Worm (Caenorhabditis elegans) whole organism, L4 larva: Measurements from ENCODE around the gene Y53G8AR.6.

Experiments used
- F44E2.7 ChIP-seq: fragments of 200-800 bp; sonication (Bioruptor generic); IDR thresholded peaks from 2 replicates; pipeline ENCODE4 v2.1.2; 2022; ENCODE audit warnings: missing genetic modification characterization, missing compliant biosample characterization
- T26A8.4 ChIP-seq: fragments of 200-800 bp; sonication (Bioruptor generic); IDR thresholded peaks from 2 replicates; pipeline ENCODE4 v1.3.6; 2022; ENCODE audit warnings: missing genetic modification characterization, missing compliant biosample characterization
- ZK337.2 ChIP-seq: fragments of 200-800 bp; sonication (Bioruptor generic); IDR thresholded peaks from 2 replicates; pipeline ENCODE4 v1.3.6; 2022; ENCODE audit warnings: missing genetic modification reagents, missing genetic modification characterization, missing compliant biosample characterization
- aha-1 ChIP-seq: fragments of 150-350 bp; peaks from one replicate; lab custom pipeline; 2014; ENCODE audit warnings: missing biosample characterization, missing genetic modification characterization
- ces-1 ChIP-seq: fragments of 150-350 bp; sonication (generic microtip); optimal IDR thresholded peaks from 4 replicates; lab custom pipeline; 2014; ENCODE audit warnings: missing biosample characterization, missing genetic modification reagents, missing genetic modification characterization
- cey-2 ChIP-seq: sonication (generic microtip); optimal IDR thresholded peaks from 3 replicates; lab custom pipeline; 2017; ENCODE audit warnings: missing genetic modification characterization, mild to moderate bottlenecking, missing compliant biosample characterization, antibody characterized with exemption, borderline replicate concordance; ENCODE audit not compliant: insufficient read depth
- ctbp-1 ChIP-seq: fragments of 200-800 bp; sonication (Bioruptor generic); IDR thresholded peaks from 2 replicates; pipeline ENCODE4 v1.3.6; 2022; ENCODE audit warnings: missing genetic modification reagents, missing genetic modification characterization, missing compliant biosample characterization
- daf-12 ChIP-seq: fragments of 150-350 bp; optimal IDR thresholded peaks from 2 replicates; lab custom pipeline; 2014; ENCODE audit warnings: missing biosample characterization, missing genetic modification reagents, missing genetic modification characterization
- daf-16 ChIP-seq, 3 experiments: sonication (generic microtip); optimal IDR thresholded peaks; 2 replicates each; lab custom pipeline; 2016 to 2017; ENCODE audit warnings: missing genetic modification characterization in 3 of 3, missing genetic modification reagents in 3 of 3, mild to moderate bottlenecking in 2 of 3, missing compliant biosample characterization in 2 of 3, missing biosample characterization in 1 of 3, moderate library complexity in 1 of 3
- dpl-1 ChIP-seq: fragments of 150-350 bp; optimal IDR thresholded peaks from 2 replicates; lab custom pipeline; 2014; ENCODE audit warnings: missing biosample characterization, missing genetic modification reagents, missing genetic modification characterization
- dve-1 ChIP-seq: sonication (generic microtip); optimal IDR thresholded peaks from 2 replicates; lab custom pipeline; 2017; ENCODE audit warnings: antibody characterized with exemption, mild to moderate bottlenecking, missing genetic modification characterization, missing compliant biosample characterization; ENCODE audit not compliant: insufficient read depth
- egl-27 ChIP-seq: sonication (generic microtip); optimal IDR thresholded peaks from 3 replicates; lab custom pipeline; 2017; ENCODE audit warnings: missing biosample characterization, missing genetic modification reagents, missing genetic modification characterization
- egl-43 ChIP-seq: fragments of 200-800 bp; sonication (Bioruptor generic); IDR thresholded peaks from 2 replicates; pipeline ENCODE4 v1.3.6; 2022; ENCODE audit warnings: missing genetic modification reagents, missing genetic modification characterization, missing compliant biosample characterization
- fkh-10 ChIP-seq: fragments of 150-350 bp; optimal IDR thresholded peaks from 2 replicates; lab custom pipeline; 2014; ENCODE audit warnings: missing biosample characterization, missing genetic modification reagents, missing genetic modification characterization
- gei-8 ChIP-seq: fragments of 200-800 bp; sonication (Bioruptor generic); optimal IDR thresholded peaks from 2 replicates; lab custom pipeline; 2018; ENCODE audit warnings: mild to moderate bottlenecking, missing genetic modification characterization, missing compliant biosample characterization
- hlh-11 ChIP-seq: fragments of 200-800 bp; sonication (Bioruptor generic); optimal IDR thresholded peaks from 2 replicates; lab custom pipeline; 2018; ENCODE audit warnings: mild to moderate bottlenecking, missing genetic modification characterization, missing compliant biosample characterization
- hlh-30 ChIP-seq: sonication (generic microtip); optimal IDR thresholded peaks from 2 replicates; lab custom pipeline; 2017; ENCODE audit warnings: antibody characterized with exemption, mild to moderate bottlenecking, missing genetic modification characterization, missing compliant biosample characterization; ENCODE audit not compliant: insufficient read depth
- hmg-1.1 ChIP-seq: fragments of 200-800 bp; sonication (Bioruptor generic); IDR thresholded peaks from 2 replicates; pipeline ENCODE4 v1.3.6; 2022; ENCODE audit warnings: missing genetic modification reagents, missing genetic modification characterization, missing compliant biosample characterization
- lim-7 ChIP-seq: fragments of 200-800 bp; sonication (Bioruptor generic); IDR thresholded peaks from 2 replicates; pipeline ENCODE4 v1.3.6; 2022; ENCODE audit warnings: missing genetic modification characterization, missing compliant biosample characterization
- lin-15B ChIP-seq: fragments of 150-350 bp; sonication (generic microtip); optimal IDR thresholded peaks from 3 replicates; lab custom pipeline; 2014; ENCODE audit warnings: missing biosample characterization, missing genetic modification characterization
- lin-38 ChIP-seq: fragments of 200-800 bp; sonication (Bioruptor generic); IDR thresholded peaks from 2 replicates; pipeline ENCODE4 v1.3.6; 2022; ENCODE audit warnings: missing genetic modification reagents, missing genetic modification characterization, missing compliant biosample characterization
- lsy-2 ChIP-seq, 2 experiments: fragments of 150-350 bp in 1 of 2; sonication (generic microtip) in 1 of 2; optimal IDR thresholded peaks; 2 replicates each; lab custom pipeline; 2014 to 2017; ENCODE audit warnings: missing biosample characterization in 2 of 2, missing genetic modification characterization in 2 of 2
- mes-2 ChIP-seq: sonication (generic microtip); optimal IDR thresholded peaks from 2 replicates; lab custom pipeline; 2016; ENCODE audit warnings: missing genotype, mild to moderate bottlenecking, missing genetic modification characterization, missing compliant biosample characterization; ENCODE audit not compliant: poor library complexity, severe bottlenecking
- mxl-3 ChIP-seq: fragments of 200-800 bp; sonication (Bioruptor generic); optimal IDR thresholded peaks from 2 replicates; lab custom pipeline; 2018; ENCODE audit warnings: mild to moderate bottlenecking, missing genetic modification characterization, missing compliant biosample characterization
- nhr-102 ChIP-seq: sonication (generic microtip); optimal IDR thresholded peaks from 2 replicates; lab custom pipeline; 2016; ENCODE audit warnings: mild to moderate bottlenecking, missing genetic modification characterization, moderate library complexity, missing compliant biosample characterization
- nhr-25 ChIP-seq: sonication (generic microtip); optimal IDR thresholded peaks from 2 replicates; lab custom pipeline; 2017; ENCODE audit warnings: missing genetic modification characterization, mild to moderate bottlenecking, missing compliant biosample characterization, antibody characterized with exemption, moderate library complexity, borderline replicate concordance; ENCODE audit not compliant: insufficient read depth
- nhr-28 ChIP-seq: fragments of 150-350 bp; optimal IDR thresholded peaks from 2 replicates; lab custom pipeline; 2014; ENCODE audit warnings: missing biosample characterization, missing genetic modification characterization
- nhr-6 ChIP-seq: fragments of 150-350 bp; optimal IDR thresholded peaks from 2 replicates; lab custom pipeline; 2014; ENCODE audit warnings: missing biosample characterization, missing genetic modification characterization
- nhr-76 ChIP-seq: fragments of 150-350 bp; optimal IDR thresholded peaks from 2 replicates; lab custom pipeline; 2014; ENCODE audit warnings: missing biosample characterization, missing genetic modification characterization
- pha-4 ChIP-seq, 2 experiments: fragments of 150-350 bp in 1 of 2; fragments of 200-800 bp in 1 of 2; sonication (Bioruptor generic) in 1 of 2; IDR thresholded peaks in 1 of 2; optimal IDR thresholded peaks in 1 of 2; 2 replicates each; pipeline versions ENCODE4 v1.3.6 to Lab custom; 2014 to 2022; ENCODE audit warnings: missing genetic modification characterization in 2 of 2, missing genetic modification reagents in 2 of 2, missing biosample characterization in 1 of 2, missing compliant biosample characterization in 1 of 2
- pqm-1 ChIP-seq: sonication (generic microtip); optimal IDR thresholded peaks from 2 replicates; lab custom pipeline; 2017; ENCODE audit warnings: missing biosample characterization, missing genetic modification characterization
- sdz-12 ChIP-seq: fragments of 200-800 bp; sonication (Bioruptor generic); optimal IDR thresholded peaks from 2 replicates; lab custom pipeline; 2018; ENCODE audit warnings: mild to moderate bottlenecking, missing genetic modification characterization, missing compliant biosample characterization
- tra-1 ChIP-seq: fragments of 200-800 bp; sonication (Bioruptor generic); IDR thresholded peaks from 2 replicates; pipeline ENCODE4 v1.3.6; 2022; ENCODE audit warnings: missing genetic modification reagents, missing genetic modification characterization, missing compliant biosample characterization
- unc-62 ChIP-seq, 3 experiments: fragments of 150-350 bp in 1 of 3; sonication (generic microtip); optimal IDR thresholded peaks in 2 of 3; peaks in 1 of 3; 1 replicate in 1 of 3; 2 replicates in 2 of 3; lab custom pipeline; 2014 to 2017; ENCODE audit warnings: missing biosample characterization in 3 of 3, missing genetic modification characterization in 3 of 3, missing genetic modification reagents in 3 of 3, missing genotype in 1 of 3
- zfp-2 ChIP-seq: sonication (generic microtip); optimal IDR thresholded peaks from 2 replicates; lab custom pipeline; 2016; ENCODE audit warnings: mild to moderate bottlenecking, missing genetic modification characterization, missing compliant biosample characterization
- ztf-11 ChIP-seq: fragments of 150-350 bp; optimal IDR thresholded peaks from 2 replicates; lab custom pipeline; 2014; ENCODE audit warnings: missing biosample characterization, missing genetic modification characterization

Y53G8AR.6 gene

ce11 chrIII:3297151-3297550, 2.6 kb downstream of the Y53G8AR.6 start, which contains the start of gene Y53G8AR.5:
Y53G8AR.5 (plus strand) TSS chrIII:3297451.
- no peak for TF ChIP-seq ztf-11 (tag; lab: Kevin White, UChicago)
- TF ChIP-seq aha-1 (tag; lab: Kevin White, UChicago) = peak; percentile 42

ce11 chrIII:3304554-3304953, 10.0 kb downstream of the Y53G8AR.6 start:
- 0 out of 2 replicates have a peak, but pooled peaks have one; percentile 43 for TF ChIP-seq hmg-1.1 (GFP tag; lab: Robert Waterston, UW)
- TF ChIP-seq lsy-2 (tag; optimal IDR thresholded peaks at IDR 0.05; lab: Kevin White, UChicago) = peak in 1 of 2 experiments; percentile 21
- no peak for TF ChIP-seq daf-16 (GFP tag; optimal IDR thresholded peaks at IDR 0.05; lab: Kevin White, UChicago)
- TF ChIP-seq daf-16 (tag; optimal IDR thresholded peaks at IDR 0.05; lab: Kevin White, UChicago) = no peak
- TF ChIP-seq unc-62 (GFP tag; optimal IDR thresholded peaks at IDR 0.05 in 1 of 2; lab: Kevin White, UChicago) = peak in 1 of 2 experiments; percentile 73
- TF ChIP-seq unc-62 (tag; optimal IDR thresholded peaks at IDR 0.05; lab: Kevin White, UChicago) = no peak
- TF ChIP-seq, all 104 proteins: peak for 3

- TF ChIP-seq ztf-11 (tag; lab: Kevin White, UChicago) (no peak), nhr-28 (tag; lab: Kevin White, UChicago) (peak; percentile 15), lsy-2 (tag; optimal IDR thresholded peaks at IDR 0.05; lab: Kevin White, UChicago) (peak in 1 of 2 experiments; percentile 32), dve-1 (peak; percentile 54), nhr-102 (tag; lab: Kevin White, UChicago) (no peak), pqm-1 (tag; lab: Kevin White, UChicago) (peak; percentile 39), dpl-1 (GFP tag; lab: Kevin White, UChicago) (no peak), pha-4 (GFP tag; IDR thresholded peaks at IDR 0.05; lab: Robert Waterston, UW) (no peak), pha-4 (tag; optimal IDR thresholded peaks at IDR 0.05; lab: Kevin White, UChicago) (peak; percentile 56), egl-43 (no peak), nhr-6 (peak; percentile 75), daf-16 (GFP tag; optimal IDR thresholded peaks at IDR 0.05; lab: Kevin White, UChicago) (no peak), daf-16 (tag; optimal IDR thresholded peaks at IDR 0.05; lab: Kevin White, UChicago) (peak; percentile 52), fkh-10 (GFP tag; lab: Kevin White, UChicago) (no peak)
These were observed 11.8 kb downstream of the Y53G8AR.6 start for ce11 chrIII:3306322-3306721.

ce11 chrIII:3307379-3307778, 12.8 kb downstream of the Y53G8AR.6 start:
- TF ChIP-seq ces-1 (GFP tag; lab: Kevin White, UChicago) = no peak
- no peak for TF ChIP-seq gei-8 (GFP tag; lab: Kevin White, UChicago)
- TF ChIP-seq nhr-6 = peak; percentile 57
- no peak for TF ChIP-seq F44E2.7 (GFP tag; lab: Robert Waterston, UW)
- no peak for TF ChIP-seq daf-12 (tag; lab: Kevin White, UChicago)
- TF ChIP-seq hlh-11 = peak; percentile 49
- peak; percentile 19 for TF ChIP-seq aha-1 (tag; lab: Kevin White, UChicago)
- no peak for TF ChIP-seq daf-16 (GFP tag; optimal IDR thresholded peaks at IDR 0.05; lab: Kevin White, UChicago)
- peak; percentile 42 for TF ChIP-seq daf-16 (tag; optimal IDR thresholded peaks at IDR 0.05; lab: Kevin White, UChicago)
- TF ChIP-seq nhr-28 (tag; lab: Kevin White, UChicago) = peak; percentile 15
- no peak for TF ChIP-seq ctbp-1 (GFP tag; lab: Robert Waterston, UW)
- no peak for TF ChIP-seq lim-7 (GFP tag; lab: Robert Waterston, UW)
- no peak for TF ChIP-seq lin-15B (tag; lab: Kevin White, UChicago)
- TF ChIP-seq ZK337.2 (GFP tag; lab: Robert Waterston, UW) = no peak
- TF ChIP-seq dve-1 = peak; percentile 48
- no peak for TF ChIP-seq cey-2 (tag; lab: Kevin White, UChicago)
- TF ChIP-seq sdz-12 = no peak
- no peak for TF ChIP-seq hlh-30
- no peak for TF ChIP-seq tra-1 (GFP tag; lab: Robert Waterston, UW)
- no peak for TF ChIP-seq lin-38 (GFP tag; lab: Robert Waterston, UW)
- TF ChIP-seq mes-2 = peak; percentile 11
- TF ChIP-seq nhr-76 (tag; lab: Kevin White, UChicago) = no peak
- no peak for TF ChIP-seq T26A8.4 (GFP tag; lab: Robert Waterston, UW)
- TF ChIP-seq egl-27 (tag; lab: Kevin White, UChicago) = no peak
- no peak for TF ChIP-seq nhr-25 (tag; lab: Kevin White, UChicago)
- no peak for TF ChIP-seq pha-4 (GFP tag; IDR thresholded peaks at IDR 0.05; lab: Robert Waterston, UW)
- TF ChIP-seq pha-4 (tag; optimal IDR thresholded peaks at IDR 0.05; lab: Kevin White, UChicago) = peak; percentile 90
- no peak for TF ChIP-seq mxl-3 (GFP tag; lab: Kevin White, UChicago)
- TF ChIP-seq zfp-2 (tag; lab: Kevin White, UChicago) = no peak
